Worm (Caenorhabditis elegans) whole organism, young adult: ENCODE data around the gene Y48E1C.2.

Source experiments
- snpc-1.1 ChIP-seq: sonication (generic microtip); optimal IDR thresholded peaks from 2 replicates; lab custom pipeline; 2017; ENCODE audit warnings: missing genetic modification characterization, mild to moderate bottlenecking, missing compliant biosample characterization, antibody characterized with exemption, moderate library complexity, missing genotype, missing genetic modification reagents; ENCODE audit not compliant: insufficient read depth
- unc-130 ChIP-seq: sonication (generic microtip); optimal IDR thresholded peaks from 2 replicates; lab custom pipeline; 2016; ENCODE audit warnings: missing genetic modification reagents, missing genetic modification characterization, missing compliant biosample characterization

- TF ChIP-seq unc-130 (GFP tag; lab: Kevin White, UChicago), result no peak
- TF ChIP-seq snpc-1.1, result no peak
Measured at ce11 chrII:13467838-13468389, 43.6 kb downstream of the Y48E1C.2 start.
